Worm (Caenorhabditis elegans) whole organism, L3 larva: ENCODE results near the gene ftt-2.

Source experiments
- ZK546.5 ChIP-seq: sonication (generic microtip); optimal IDR thresholded peaks from 2 replicates; lab custom pipeline; 2017; ENCODE audit warnings: missing biosample characterization, missing genetic modification characterization
- aly-2 ChIP-seq: fragments of 150-350 bp; optimal IDR thresholded peaks from 2 replicates; lab custom pipeline; 2014; ENCODE audit warnings: missing biosample characterization, missing genetic modification characterization
- ama-1 ChIP-seq: fragments of 150-350 bp; optimal IDR thresholded peaks from 2 replicates; lab custom pipeline; 2018
- ceh-16 ChIP-seq: sonication (generic microtip); optimal IDR thresholded peaks from 2 replicates; lab custom pipeline; 2017; ENCODE audit warnings: missing biosample characterization, missing genetic modification characterization
- ceh-28 ChIP-seq: fragments of 150-350 bp; optimal IDR thresholded peaks from 2 replicates; lab custom pipeline; 2014; ENCODE audit warnings: missing biosample characterization, missing genetic modification reagents, missing genetic modification characterization
- ceh-82 ChIP-seq: fragments of 150-350 bp; optimal IDR thresholded peaks from 2 replicates; lab custom pipeline; 2014; ENCODE audit warnings: missing biosample characterization, missing genetic modification characterization
- ceh-9 ChIP-seq: sonication (generic microtip); optimal IDR thresholded peaks from 2 replicates; lab custom pipeline; 2018; ENCODE audit warnings: missing biosample characterization, missing genetic modification characterization
- daf-12 ChIP-seq: fragments of 150-350 bp; optimal IDR thresholded peaks from 2 replicates; lab custom pipeline; 2014; ENCODE audit warnings: missing biosample characterization, missing genetic modification reagents, missing genetic modification characterization
- egl-27 ChIP-seq: sonication (generic microtip); optimal IDR thresholded peaks from 4 replicates; lab custom pipeline; 2017; ENCODE audit warnings: missing biosample characterization, missing genetic modification reagents, missing genetic modification characterization
- egl-5 ChIP-seq: fragments of 150-350 bp; optimal IDR thresholded peaks from 2 replicates; lab custom pipeline; 2017; ENCODE audit warnings: missing biosample characterization, missing genetic modification reagents, missing genetic modification characterization, inconsistent platforms
- elt-1 ChIP-seq: fragments of 150-350 bp; optimal IDR thresholded peaks from 2 replicates; lab custom pipeline; 2014; ENCODE audit warnings: missing biosample characterization, missing genetic modification characterization
- elt-2 ChIP-seq: sonication (generic microtip); optimal IDR thresholded peaks from 2 replicates; lab custom pipeline; 2016; ENCODE audit warnings: missing genetic modification reagents, mild to moderate bottlenecking, missing genetic modification characterization, missing compliant biosample characterization
- elt-3 ChIP-seq, 3 experiments: fragments of 150-350 bp in 1 of 3; sonication (generic microtip) in 2 of 3; optimal IDR thresholded peaks; 2 replicates in 2 of 3; 4 replicates in 1 of 3; lab custom pipeline; 2014 to 2017; ENCODE audit warnings: missing biosample characterization in 3 of 3, missing genetic modification characterization in 3 of 3
- eor-1 ChIP-seq, 2 experiments: fragments of 150-350 bp; optimal IDR thresholded peaks; 2 replicates each; lab custom pipeline; 2014 to 2018; ENCODE audit warnings: missing biosample characterization in 2 of 2, missing genetic modification characterization in 2 of 2
- fkh-10 ChIP-seq: sonication (generic microtip); optimal IDR thresholded peaks from 2 replicates; lab custom pipeline; 2017; ENCODE audit warnings: missing biosample characterization, missing genetic modification reagents, missing genetic modification characterization
- fkh-2 ChIP-seq: fragments of 150-350 bp; optimal IDR thresholded peaks from 2 replicates; lab custom pipeline; 2014; ENCODE audit warnings: missing biosample characterization, missing genetic modification reagents, missing genetic modification characterization
- fos-1 ChIP-seq: fragments of 150-350 bp; optimal IDR thresholded peaks from 2 replicates; lab custom pipeline; 2014; ENCODE audit warnings: missing biosample characterization, missing genetic modification characterization
- hmg-11 ChIP-seq: sonication (generic microtip); optimal IDR thresholded peaks from 2 replicates; lab custom pipeline; 2016; ENCODE audit warnings: missing genetic modification characterization, missing compliant biosample characterization
- jun-1 ChIP-seq: fragments of 150-350 bp; optimal IDR thresholded peaks from 2 replicates; lab custom pipeline; 2014; ENCODE audit warnings: missing biosample characterization, missing genetic modification reagents, missing genetic modification characterization
- lin-15B ChIP-seq: fragments of 150-350 bp; optimal IDR thresholded peaks from 2 replicates; lab custom pipeline; 2014; ENCODE audit warnings: missing biosample characterization, missing genetic modification characterization
- lin-39 ChIP-seq: fragments of 150-350 bp; optimal IDR thresholded peaks from 2 replicates; lab custom pipeline; 2018; ENCODE audit warnings: missing biosample characterization, missing genetic modification reagents, missing genetic modification characterization
- lsy-12 ChIP-seq: sonication (generic microtip); optimal IDR thresholded peaks from 2 replicates; lab custom pipeline; 2016; ENCODE audit warnings: mild to moderate bottlenecking, missing genetic modification characterization, missing compliant biosample characterization
- mml-1 ChIP-seq: fragments of 150-350 bp; sonication (generic microtip); optimal IDR thresholded peaks from 3 replicates; lab custom pipeline; 2014; ENCODE audit warnings: missing biosample characterization, missing genetic modification characterization
- nhr-11 ChIP-seq: fragments of 150-350 bp; optimal IDR thresholded peaks from 2 replicates; lab custom pipeline; 2014; ENCODE audit warnings: missing biosample characterization, missing genetic modification characterization
- nhr-12 ChIP-seq: fragments of 150-350 bp; optimal IDR thresholded peaks from 2 replicates; lab custom pipeline; 2014; ENCODE audit warnings: missing biosample characterization, missing genetic modification characterization
- nhr-23 ChIP-seq: fragments of 150-350 bp; optimal IDR thresholded peaks from 2 replicates; lab custom pipeline; 2014; ENCODE audit warnings: missing biosample characterization, missing genetic modification reagents, missing genetic modification characterization
- nhr-237 ChIP-seq: fragments of 150-350 bp; optimal IDR thresholded peaks from 2 replicates; lab custom pipeline; 2014; ENCODE audit warnings: missing biosample characterization, missing genetic modification characterization
- nhr-25 ChIP-seq: sonication (generic microtip); optimal IDR thresholded peaks from 2 replicates; lab custom pipeline; 2017; ENCODE audit warnings: missing biosample characterization, missing genetic modification characterization
- nhr-28 ChIP-seq: fragments of 150-350 bp; optimal IDR thresholded peaks from 2 replicates; lab custom pipeline; 2014; ENCODE audit warnings: missing biosample characterization, missing genetic modification characterization
- nhr-43 ChIP-seq: sonication (generic microtip); optimal IDR thresholded peaks from 2 replicates; lab custom pipeline; 2016; ENCODE audit warnings: mild to moderate bottlenecking, missing genetic modification characterization, missing compliant biosample characterization; ENCODE audit not compliant: poor library complexity, severe bottlenecking
- nhr-67 ChIP-seq: fragments of 150-350 bp; optimal IDR thresholded peaks from 2 replicates; lab custom pipeline; 2014; ENCODE audit warnings: missing biosample characterization, missing genetic modification characterization
- nhr-76 ChIP-seq: fragments of 150-350 bp; sonication (generic microtip); optimal IDR thresholded peaks from 5 replicates; lab custom pipeline; 2014; ENCODE audit warnings: missing biosample characterization, missing genetic modification characterization
- nhr-77 ChIP-seq: fragments of 150-350 bp; optimal IDR thresholded peaks from 2 replicates; lab custom pipeline; 2014; ENCODE audit warnings: missing biosample characterization, missing genetic modification characterization
- pha-4 ChIP-seq: fragments of 150-350 bp; optimal IDR thresholded peaks from 2 replicates; lab custom pipeline; 2014; ENCODE audit warnings: missing biosample characterization, missing genetic modification reagents, missing genetic modification characterization
- pqm-1 ChIP-seq: fragments of 150-350 bp; optimal IDR thresholded peaks from 2 replicates; lab custom pipeline; 2017; ENCODE audit warnings: missing biosample characterization, missing genetic modification characterization, inconsistent platforms
- sea-2 ChIP-seq: fragments of 150-350 bp; sonication (generic microtip); optimal IDR thresholded peaks from 4 replicates; lab custom pipeline; 2014; ENCODE audit warnings: missing biosample characterization, missing genetic modification reagents, missing genetic modification characterization
- skn-1 ChIP-seq: fragments of 150-350 bp; optimal IDR thresholded peaks from 2 replicates; lab custom pipeline; 2014; ENCODE audit warnings: missing biosample characterization, missing genetic modification characterization
- snpc-4 ChIP-seq: fragments of 150-350 bp; optimal IDR thresholded peaks from 2 replicates; lab custom pipeline; 2014; ENCODE audit warnings: missing biosample characterization, missing genetic modification characterization
- tbx-2 ChIP-seq: sonication (generic microtip); optimal IDR thresholded peaks from 2 replicates; lab custom pipeline; 2016; ENCODE audit warnings: mild to moderate bottlenecking, missing genetic modification characterization, missing compliant biosample characterization
- unc-39 ChIP-seq: sonication (generic microtip); optimal IDR thresholded peaks from 4 replicates; lab custom pipeline; 2017; ENCODE audit warnings: missing biosample characterization, missing genetic modification characterization
- unc-62 ChIP-seq: fragments of 150-350 bp; sonication (generic microtip); optimal IDR thresholded peaks from 4 replicates; lab custom pipeline; 2014; ENCODE audit warnings: missing biosample characterization, missing genetic modification reagents, missing genetic modification characterization
- zag-1 ChIP-seq: fragments of 150-350 bp; optimal IDR thresholded peaks from 2 replicates; lab custom pipeline; 2014; ENCODE audit warnings: missing biosample characterization, missing genetic modification characterization
- ztf-11 ChIP-seq: fragments of 150-350 bp; optimal IDR thresholded peaks from 2 replicates; lab custom pipeline; 2014; ENCODE audit warnings: missing biosample characterization, missing genetic modification characterization
- ztf-4 ChIP-seq: fragments of 150-350 bp; optimal IDR thresholded peaks from 2 replicates; lab custom pipeline; 2014; ENCODE audit warnings: missing biosample characterization, missing genetic modification characterization

The ftt-2 gene

DNA sequence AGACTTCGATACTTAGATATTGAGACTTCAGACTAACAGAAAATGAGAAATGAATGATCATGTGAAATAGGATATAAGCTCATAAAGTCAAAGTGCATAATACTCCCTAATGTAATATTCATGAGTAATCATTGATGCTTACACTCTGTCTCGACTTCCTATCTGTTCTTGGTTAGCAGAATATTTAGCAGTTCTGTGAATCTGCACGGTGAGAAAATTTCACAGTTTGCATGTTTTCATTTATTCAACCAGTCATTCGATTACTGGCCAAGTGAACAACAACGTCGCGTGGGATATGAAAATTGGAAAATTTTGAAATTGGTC, 2.2 kb upstream of the ftt-2 start:
- TF ChIP-seq ceh-28: no peak
- TF ChIP-seq fkh-10 (GFP tag; lab: Kevin White, UChicago): no peak
- TF ChIP-seq, all 47 proteins: peak for 0

DNA sequence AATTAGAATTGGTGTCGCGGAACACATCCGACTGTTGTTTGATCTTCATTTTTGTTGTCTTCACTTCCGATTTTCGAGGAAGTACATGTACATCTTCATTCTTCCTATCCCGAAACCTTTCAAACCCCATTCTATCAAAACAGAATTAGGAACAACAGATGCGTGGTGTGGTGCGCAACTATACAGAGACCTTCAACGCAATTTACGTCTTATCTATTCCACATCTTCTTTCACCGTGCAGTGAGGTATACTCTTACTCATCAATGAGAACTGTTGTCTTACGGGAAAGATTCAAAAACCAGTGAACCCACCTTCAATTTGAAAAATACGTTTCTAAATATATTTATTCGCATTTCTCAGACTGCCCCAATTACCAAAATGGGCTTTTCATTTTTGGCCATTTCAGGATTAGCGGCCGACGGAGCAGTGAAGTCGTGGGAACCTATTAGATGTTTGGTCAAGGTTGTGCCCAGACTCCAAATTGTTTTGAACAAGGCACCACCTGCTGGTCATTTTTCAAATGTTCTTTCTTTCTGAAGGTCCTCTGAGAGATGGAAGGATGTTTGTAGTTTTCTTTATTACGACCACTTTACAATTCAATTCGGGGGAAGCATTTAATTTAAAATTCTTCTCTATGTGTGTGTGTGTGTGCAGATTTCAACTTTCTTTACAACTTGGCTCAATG, 1.7 kb upstream of the ftt-2 start:
- no peak for TF ChIP-seq fkh-10 (GFP tag; lab: Kevin White, UChicago)
- TF ChIP-seq nhr-67 (tag; lab: Kevin White, UChicago): no peak
- TF ChIP-seq egl-27 (tag; lab: Kevin White, UChicago): no peak
- no peak for TF ChIP-seq egl-5 (tag; lab: Kevin White, UChicago)
- no peak for TF ChIP-seq ceh-28
- peak; percentile 38 for TF ChIP-seq nhr-25 (tag; lab: Kevin White, UChicago)
- no peak for TF ChIP-seq pqm-1
- no peak for TF ChIP-seq elt-3 (tag; optimal IDR thresholded peaks at IDR 0.05; lab: Kevin White, UChicago)
- no peak for TF ChIP-seq ztf-11 (tag; lab: Kevin White, UChicago)
- TF ChIP-seq nhr-12: no peak
- TF ChIP-seq nhr-23 (tag; lab: Kevin White, UChicago): peak; percentile 4
- TF ChIP-seq nhr-43 (tag; lab: Kevin White, UChicago): no peak
- TF ChIP-seq mml-1 (tag; lab: Kevin White, UChicago): no peak
- TF ChIP-seq zag-1 (tag; lab: Kevin White, UChicago): no peak
- no peak for TF ChIP-seq fkh-2 (tag; lab: Kevin White, UChicago)
- TF ChIP-seq ceh-16 (tag; lab: Kevin White, UChicago): no peak
- TF ChIP-seq unc-39 (tag; lab: Kevin White, UChicago): no peak
- no peak for TF ChIP-seq pha-4 (tag; lab: Kevin White, UChicago)
- TF ChIP-seq elt-1: peak; percentile 38
- TF ChIP-seq unc-62 (GFP tag; lab: Kevin White, UChicago): no peak
- no peak for TF ChIP-seq eor-1 (tag; optimal IDR thresholded peaks at IDR 0.05; lab: Kevin White, UChicago)
- TF ChIP-seq lin-39 (tag; lab: Kevin White, UChicago): no peak
- no peak for TF ChIP-seq lin-15B (tag; lab: Kevin White, UChicago)
- TF ChIP-seq nhr-76 (tag; lab: Kevin White, UChicago): no peak
- no peak for TF ChIP-seq jun-1
- TF ChIP-seq sea-2 (GFP tag; lab: Kevin White, UChicago): no peak

DNA sequence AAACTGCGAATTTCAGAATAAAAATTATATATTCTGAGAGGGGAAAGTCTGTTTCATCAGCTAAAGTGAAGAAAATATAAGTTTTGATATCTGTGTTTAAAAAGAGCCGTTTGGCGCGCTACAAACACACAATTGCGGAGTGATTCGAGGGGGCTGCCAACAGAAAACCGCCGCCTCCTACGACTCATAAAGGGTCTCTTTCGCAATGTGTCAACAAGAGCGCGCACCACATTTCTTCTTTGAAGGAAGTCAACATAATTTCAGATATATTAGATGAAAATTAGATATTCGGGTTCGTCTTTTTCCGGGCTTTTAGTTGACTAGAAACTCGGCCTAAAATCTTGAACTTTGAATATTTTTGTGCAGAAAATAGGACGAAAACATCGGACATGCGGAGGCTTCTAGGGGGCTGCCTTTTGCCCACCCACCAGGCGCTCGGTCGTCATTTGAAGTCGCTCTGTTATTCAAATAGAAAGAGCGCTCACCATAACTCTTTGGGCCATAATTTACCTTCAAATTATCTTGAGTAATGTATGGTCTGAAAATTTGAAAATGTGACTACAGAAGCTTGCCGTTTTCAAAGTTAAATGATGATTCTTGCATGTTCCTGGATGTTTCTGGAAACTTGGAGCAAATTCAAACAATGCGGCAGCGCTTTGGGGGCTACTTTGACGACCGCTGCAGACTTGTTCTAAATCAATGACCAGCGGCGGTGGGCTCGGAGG, 709 bp upstream of the ftt-2 start:
- peak; percentile 81 for TF ChIP-seq fos-1
- peak; percentile 96 for TF ChIP-seq lsy-12 (tag; lab: Kevin White, UChicago)
- TF ChIP-seq nhr-12: peak; percentile 6
- peak; percentile 58 for TF ChIP-seq pqm-1
- TF ChIP-seq nhr-77 (tag; lab: Kevin White, UChicago): peak; percentile 82
- TF ChIP-seq hmg-11: peak; percentile 72
- TF ChIP-seq ztf-11 (tag; lab: Kevin White, UChicago): peak; percentile 10
- TF ChIP-seq skn-1: no peak
- TF ChIP-seq nhr-11 (tag; lab: Kevin White, UChicago): peak; percentile 93
- TF ChIP-seq unc-62 (GFP tag; lab: Kevin White, UChicago): no peak
- TF ChIP-seq elt-2 (tag; lab: Kevin White, UChicago): peak; percentile 90
- TF ChIP-seq snpc-4 (tag; lab: Kevin White, UChicago): peak; percentile 61
- peak; percentile 72 for TF ChIP-seq nhr-25 (tag; lab: Kevin White, UChicago)
- TF ChIP-seq nhr-43 (tag; lab: Kevin White, UChicago): peak; percentile 79
- peak; percentile 63 for TF ChIP-seq pha-4 (tag; lab: Kevin White, UChicago)
- TF ChIP-seq lin-15B (tag; lab: Kevin White, UChicago): peak; percentile 32
- no peak for TF ChIP-seq egl-27 (tag; lab: Kevin White, UChicago)
- TF ChIP-seq elt-3 (tag; optimal IDR thresholded peaks at IDR 0.05; lab: Kevin White, UChicago): peak in 1 of 3 experiments; percentile 95
- TF ChIP-seq aly-2 (tag; lab: Kevin White, UChicago): peak; percentile 34
- TF ChIP-seq tbx-2: peak; percentile 93
- peak; percentile 84 for TF ChIP-seq nhr-76 (tag; lab: Kevin White, UChicago)
- peak; percentile 74 for TF ChIP-seq ceh-82 (tag; lab: Kevin White, UChicago)
- TF ChIP-seq unc-39 (tag; lab: Kevin White, UChicago): no peak
- no peak for TF ChIP-seq nhr-28 (tag; lab: Kevin White, UChicago)
- TF ChIP-seq ceh-9 (tag; lab: Kevin White, UChicago): peak; percentile 79
- peak; percentile 86 for TF ChIP-seq ztf-4 (tag; lab: Kevin White, UChicago)
- TF ChIP-seq lin-39 (tag; lab: Kevin White, UChicago): peak; percentile 72
- TF ChIP-seq jun-1: peak; percentile 84
- TF ChIP-seq ama-1 (lab: Kevin White, UChicago): no peak
- TF ChIP-seq zag-1 (tag; lab: Kevin White, UChicago): peak; percentile 76
- TF ChIP-seq fkh-2 (tag; lab: Kevin White, UChicago): no peak
- no peak for TF ChIP-seq nhr-237
- TF ChIP-seq nhr-67 (tag; lab: Kevin White, UChicago): peak; percentile 23
- peak; percentile 43 for TF ChIP-seq mml-1 (tag; lab: Kevin White, UChicago)
- TF ChIP-seq ZK546.5 (tag; lab: Kevin White, UChicago): peak; percentile 41
- peak; percentile 74 for TF ChIP-seq elt-1
- no peak for TF ChIP-seq ceh-16 (tag; lab: Kevin White, UChicago)
- TF ChIP-seq fkh-10 (GFP tag; lab: Kevin White, UChicago): peak; percentile 37
- TF ChIP-seq eor-1 (tag; optimal IDR thresholded peaks at IDR 0.05; lab: Kevin White, UChicago): peak; percentile 87 to 93
- peak; percentile 59 for TF ChIP-seq daf-12 (tag; lab: Kevin White, UChicago)
